Fruit fly (Drosophila melanogaster) whole organism, embryonic: ENCODE measurements around the gene b6.

Experiments
- HLH3B ChIP-seq: fragments of 200-800 bp; sonication (Bioruptor generic); IDR thresholded peaks from 2 replicates; pipeline ENCODE4 v1.3.6; 2022; ENCODE audit warnings: missing biosample characterization, missing genetic modification characterization
- Side ChIP-seq: fragments of 200-800 bp; sonication (Bioruptor generic); optimal IDR thresholded peaks from 2 replicates; lab custom pipeline; 2016; ENCODE audit warnings: missing biosample characterization, missing genetic modification characterization
- hkb ChIP-seq, 2 experiments: fragments of 200-800 bp in 1 of 2; fragments of >200 bp in 1 of 2; sonication (Bioruptor generic) in 1 of 2; IDR thresholded peaks in 1 of 2; optimal IDR thresholded peaks in 1 of 2; 2 replicates each; pipeline versions ENCODE4 v1.3.6 to Lab custom; 2017 to 2022; ENCODE audit warnings: missing biosample characterization in 1 of 2, missing genetic modification characterization in 1 of 2

DNA sequence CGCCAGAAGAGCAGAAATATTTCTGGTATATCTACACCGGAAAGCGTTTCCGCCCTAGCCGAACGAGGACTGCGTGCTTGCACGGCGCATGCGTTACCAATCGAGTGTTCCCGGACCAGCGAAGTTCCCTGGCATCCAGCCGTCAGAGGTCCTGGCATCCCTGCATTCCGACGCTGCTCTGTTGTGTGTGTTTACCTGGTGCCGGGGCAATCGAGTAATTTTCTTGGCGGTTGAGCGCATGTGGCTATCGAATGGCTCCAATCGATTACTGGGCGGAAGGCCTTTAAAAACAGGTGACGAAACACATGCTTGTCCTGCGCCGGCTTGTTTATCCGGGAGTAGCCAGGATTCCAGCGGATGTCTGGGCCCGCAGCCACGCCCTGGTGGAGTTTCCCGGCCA lies 6.1 kb downstream of the b6 start, which contains the start of gene CG32809:
- no peak for TF ChIP-seq Side
- no peak for TF ChIP-seq hkb (optimal IDR thresholded peaks at IDR 0.05; lab: Kevin White, UChicago)
- no peak for TF ChIP-seq hkb (GFP tag; IDR thresholded peaks at IDR 0.05; lab: Robert Waterston, UW)
- TF ChIP-seq HLH3B: no peak
